Worm (Caenorhabditis elegans): ENCODE measurements around the gene C05C9.1.

C05C9.1 gene

ce11 chrX:11125520-11125919 lies 35.1 kb upstream of the C05C9.1 start, which contains the start of gene alr-1:
TSS of gene alr-1 (minus strand) at chrX:11125620.
- no peak for TF ChIP-seq lsy-27 (tag; optimal IDR thresholded peaks at IDR 0.05; ENCODE audit: borderline replicate concordance, insufficient read depth)
- no peak for TF ChIP-seq snpc-1.3 (tag; optimal IDR thresholded peaks at IDR 0.05; ENCODE audit: insufficient read depth)
- no peak for TF ChIP-seq hlh-26 (GFP tag; conservative IDR thresholded peaks at IDR 0.05)
- no peak for TF ChIP-seq ekl-4 (GFP tag; IDR thresholded peaks at IDR 0.05)
- TF ChIP-seq somi-1 (GFP tag; optimal IDR thresholded peaks at IDR 0.05), result no peak
- TF ChIP-seq ets-4 (GFP tag; optimal IDR thresholded peaks at IDR 0.05), result no peak
- TF ChIP-seq sdz-38 (tag; optimal IDR thresholded peaks at IDR 0.05), result no peak
- no peak for TF ChIP-seq unc-130 (GFP tag; optimal IDR thresholded peaks at IDR 0.05)
- no peak for TF ChIP-seq Y53G8AR.9 (GFP tag; conservative IDR thresholded peaks at IDR 0.05)
- no peak for TF ChIP-seq D2030.7 (GFP tag; IDR thresholded peaks at IDR 0.05)
- no peak for TF ChIP-seq mel-28 (tag; optimal IDR thresholded peaks at IDR 0.05; ENCODE audit: borderline replicate concordance)
- no peak for TF ChIP-seq athp-1 (tag; optimal IDR thresholded peaks at IDR 0.05)
- no peak for TF ChIP-seq lsl-1 (GFP tag; optimal IDR thresholded peaks at IDR 0.05)
- no peak for TF ChIP-seq mcd-1 (GFP tag; IDR thresholded peaks at IDR 0.05)
- no peak for TF ChIP-seq F57A8.1 (GFP tag; optimal IDR thresholded peaks at IDR 0.05)
- no peak for TF ChIP-seq chd-7 (tag; optimal IDR thresholded peaks at IDR 0.05)
- no peak for TF ChIP-seq hlh-12 (tag; optimal IDR thresholded peaks at IDR 0.05)
- no peak for TF ChIP-seq ztf-18 (tag; optimal IDR thresholded peaks at IDR 0.05)

- TF ChIP-seq aptf-3 (GFP tag; IDR thresholded peaks at IDR 0.05) (no peak), ceh-58 (GFP tag; IDR thresholded peaks at IDR 0.05) (no peak), bed-2 (GFP tag; IDR thresholded peaks at IDR 0.05) (no peak), B0035.1 (tag; optimal IDR thresholded peaks at IDR 0.05) (no peak), mcd-1 (GFP tag; IDR thresholded peaks at IDR 0.05) (no peak), ets-4 (GFP tag; optimal IDR thresholded peaks at IDR 0.05) (no peak), F49E8.2 (tag; optimal IDR thresholded peaks at IDR 0.05; ENCODE audit: insufficient read depth) (no peak), cebp-1 (GFP tag; IDR thresholded peaks at IDR 0.05) (no peak), cebp-1 (tag; optimal IDR thresholded peaks at IDR 0.05) (no peak), Y53G8AR.9 (GFP tag; conservative IDR thresholded peaks at IDR 0.05) (no peak), F10E7.11 (tag; optimal IDR thresholded peaks at IDR 0.05) (no peak), cebp-2 (GFP tag; IDR thresholded peaks at IDR 0.05) (no peak), nhr-90 (tag; optimal IDR thresholded peaks at IDR 0.05) (no peak), akir-1 (GFP tag; optimal IDR thresholded peaks at IDR 0.05) (no peak), rec-8 (tag; optimal IDR thresholded peaks at IDR 0.05) (no peak), nhr-80 (tag; optimal IDR thresholded peaks at IDR 0.05) (no peak), sptf-2 (GFP tag; optimal IDR thresholded peaks at IDR 0.05) (no peak), C06A6.2 (GFP tag; conservative IDR thresholded peaks at IDR 0.05) (no peak)
These were observed 34.4 kb upstream of the C05C9.1 start for ce11 chrX:11126259-11126658.

- TF ChIP-seq rcor-1 (GFP tag; IDR thresholded peaks at IDR 0.05), result no peak
- peak; percentile 27 for TF ChIP-seq nhr-80 (tag; optimal IDR thresholded peaks at IDR 0.05)
These were observed 28.4 kb upstream of the C05C9.1 start for ce11 chrX:11132260-11132659.

DNA sequence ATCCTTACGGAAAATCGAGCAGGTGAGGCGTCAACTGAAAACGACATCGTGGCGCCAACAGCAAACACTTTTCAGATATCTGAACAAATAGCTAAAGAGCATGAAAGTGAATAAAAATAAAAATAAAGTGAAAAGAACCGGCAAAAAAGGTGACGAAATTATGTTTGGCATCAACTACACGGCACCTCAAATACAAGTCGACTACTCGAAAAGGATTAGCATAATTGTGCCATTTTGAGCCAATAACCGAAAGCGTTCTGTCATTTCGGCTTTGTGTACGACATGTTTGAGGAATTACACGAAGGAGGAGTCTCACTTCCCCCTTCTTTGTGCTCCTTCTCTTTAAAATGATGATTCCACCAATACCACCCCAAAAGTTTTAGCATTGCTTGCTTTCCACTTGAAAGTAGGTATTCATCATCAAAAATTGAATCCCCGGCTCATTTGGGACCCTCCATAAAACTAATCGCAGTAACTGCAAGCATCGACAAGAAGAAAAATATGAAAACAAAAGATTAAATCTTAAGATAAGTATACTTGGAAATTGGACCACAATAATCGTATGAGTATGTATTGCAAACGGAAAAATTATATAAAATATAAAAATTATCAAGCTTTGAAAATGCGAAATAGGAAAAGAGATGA lies 25.8 kb upstream of the C05C9.1 start:
- TF ChIP-seq ztf-28 (GFP tag; IDR thresholded peaks at IDR 0.05), result no peak
- TF ChIP-seq rpc-1 (optimal IDR thresholded peaks at IDR 0.05), result no peak
- no peak for TF ChIP-seq rpc-1 (tag; optimal IDR thresholded peaks at IDR 0.05)
- no peak for TF ChIP-seq bed-1 (GFP tag; IDR thresholded peaks at IDR 0.05)
- no peak for TF ChIP-seq attf-5 (GFP tag; optimal IDR thresholded peaks at IDR 0.05)
- TF ChIP-seq aptf-3 (GFP tag; IDR thresholded peaks at IDR 0.05), result no peak
- no peak for TF ChIP-seq madf-8 (GFP tag; conservative IDR thresholded peaks at IDR 0.05)
- no peak for TF ChIP-seq snpc-4 (GFP tag; optimal IDR thresholded peaks at IDR 0.05)
- TF ChIP-seq snpc-4 (tag; optimal IDR thresholded peaks at IDR 0.05), result no peak
- TF ChIP-seq pha-4 (tag; optimal IDR thresholded peaks at IDR 0.05), result no peak
- no peak for TF ChIP-seq mcd-1 (GFP tag; IDR thresholded peaks at IDR 0.05)
- no peak for TF ChIP-seq bed-2 (GFP tag; IDR thresholded peaks at IDR 0.05)
- no peak for TF ChIP-seq sea-2 (GFP tag; IDR thresholded peaks at IDR 0.05)
- TF ChIP-seq unc-130 (GFP tag; optimal IDR thresholded peaks at IDR 0.05), result no peak
- TF ChIP-seq hrde-1 (tag; optimal IDR thresholded peaks at IDR 0.05; ENCODE audit: borderline replicate concordance), result no peak
